Worm (Caenorhabditis elegans): Measurements from ENCODE around the gene Y73B6BL.270.

Y73B6BL.270 gene

DNA sequence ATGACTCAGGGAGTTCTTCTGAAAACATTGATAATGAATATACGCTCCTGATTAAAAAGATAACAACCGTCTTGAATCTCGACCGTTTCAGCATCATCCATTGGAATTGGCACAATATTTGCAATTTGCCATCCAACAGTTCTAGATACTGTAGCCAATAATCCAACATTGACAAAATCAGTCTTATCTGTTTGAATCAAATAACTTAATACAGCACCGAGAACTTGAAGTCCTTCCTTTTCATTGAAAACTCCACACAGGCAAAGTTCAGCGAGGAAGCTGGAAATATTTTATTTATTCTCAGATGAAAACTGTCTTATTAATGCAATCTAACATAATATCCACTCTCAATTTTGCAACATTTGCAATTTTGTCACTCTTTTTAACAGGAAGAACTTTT lies 7.1 kb downstream of the Y73B6BL.270 start:
- peak; percentile 90 for TF ChIP-seq aha-1 (tag)
- TF ChIP-seq egl-27 (tag; optimal IDR thresholded peaks at IDR 0.05), result no peak
- TF ChIP-seq daf-19 (GFP tag; conservative IDR thresholded peaks at IDR 0.05), result no peak
- no peak for TF ChIP-seq hlh-30 (tag; optimal IDR thresholded peaks at IDR 0.05; ENCODE audit: insufficient read depth)
- no peak for TF ChIP-seq mxl-2 (GFP tag; conservative IDR thresholded peaks at IDR 0.05)

DNA sequence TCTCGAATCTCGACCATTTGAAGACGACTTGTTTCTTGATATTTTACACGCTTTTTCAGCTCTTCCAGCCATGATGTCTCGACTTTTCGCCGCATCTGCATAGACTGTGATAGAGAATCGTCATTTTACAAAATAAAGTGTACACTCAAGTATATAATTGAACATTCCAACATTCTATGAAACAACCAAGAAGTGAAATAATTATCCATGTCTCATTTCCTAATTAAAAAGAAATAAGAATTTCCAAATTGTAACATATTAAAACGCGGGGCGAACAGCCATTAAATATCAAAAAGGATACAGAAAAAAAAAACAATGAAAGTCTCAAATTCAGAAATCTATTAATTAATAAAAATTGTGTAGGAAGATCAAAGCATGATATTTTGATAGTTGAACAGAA lies 7.8 kb downstream of the Y73B6BL.270 start, which contains the start of gene smg-3:
Gene smg-3, minus strand, starts transcription at position 101 of the 400 bp plus-strand sequence.
- TF ChIP-seq unc-62 (GFP tag; optimal IDR thresholded peaks at IDR 0.05 in 1 of 2) (no peak), unc-62 (tag; optimal IDR thresholded peaks at IDR 0.05) (no peak), Y75B8A.6 (GFP tag; IDR thresholded peaks at IDR 0.05) (no peak), nhr-42 (GFP tag; IDR thresholded peaks at IDR 0.05) (no peak), snpc-1.2 (GFP tag; IDR thresholded peaks at IDR 0.05) (no peak), nhr-76 (tag; optimal IDR thresholded peaks at IDR 0.05) (no peak), Y5F2A.4 (GFP tag; optimal IDR thresholded peaks at IDR 0.05) (no peak), mep-1 (tag; optimal IDR thresholded peaks at IDR 0.05) (no peak), ceh-44 (GFP tag; IDR thresholded peaks at IDR 0.05) (no peak), egl-27 (tag; optimal IDR thresholded peaks at IDR 0.05) (no peak), spr-1 (tag; optimal IDR thresholded peaks at IDR 0.05) (no peak), ztf-11 (tag; optimal IDR thresholded peaks at IDR 0.05) (no peak), madf-5 (GFP tag; IDR thresholded peaks at IDR 0.05) (no peak), Y105C5A.15 (GFP tag; IDR thresholded peaks at IDR 0.05) (no peak), zfp-3 (GFP tag; conservative IDR thresholded peaks at IDR 0.05) (no peak), T20F7.1 (GFP tag; optimal IDR thresholded peaks at IDR 0.05) (no peak), mdt-29 (GFP tag; IDR thresholded peaks at IDR 0.05) (no peak)

DNA sequence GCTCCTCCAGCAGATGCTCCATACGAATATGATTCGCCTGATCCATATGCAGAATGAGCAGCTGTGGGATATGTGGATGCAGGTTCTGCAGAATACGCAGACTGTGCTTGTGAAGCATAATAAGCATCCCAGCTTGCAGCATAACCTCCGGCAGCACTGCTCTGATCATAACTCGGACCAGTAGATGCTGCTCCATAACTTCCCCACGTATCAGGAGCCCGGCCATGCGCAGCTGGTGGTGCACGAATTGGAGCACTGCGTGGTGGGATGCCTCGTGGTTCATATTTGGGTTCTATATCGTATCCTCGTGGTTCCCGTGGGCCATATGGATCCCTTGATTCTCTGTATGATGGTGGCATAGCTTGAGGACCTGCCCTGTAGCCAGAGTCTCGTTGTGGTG lies 8.6 kb downstream of the Y73B6BL.270 start:
- TF ChIP-seq vab-7 (GFP tag; IDR thresholded peaks at IDR 0.05) (0 out of 2 replicates have a peak, but pooled peaks have one; percentile 5), nhr-48 (tag; optimal IDR thresholded peaks at IDR 0.05) (no peak), dmd-8 (GFP tag; IDR thresholded peaks at IDR 0.05) (0 out of 2 replicates have a peak, but pooled peaks have one; percentile 37), pha-4 (GFP tag; IDR thresholded peaks at IDR 0.05) (no peak), pha-4 (tag; optimal IDR thresholded peaks at IDR 0.05) (no peak), set-16 (GFP tag; IDR thresholded peaks at IDR 0.05) (peak; percentile 52)

DNA sequence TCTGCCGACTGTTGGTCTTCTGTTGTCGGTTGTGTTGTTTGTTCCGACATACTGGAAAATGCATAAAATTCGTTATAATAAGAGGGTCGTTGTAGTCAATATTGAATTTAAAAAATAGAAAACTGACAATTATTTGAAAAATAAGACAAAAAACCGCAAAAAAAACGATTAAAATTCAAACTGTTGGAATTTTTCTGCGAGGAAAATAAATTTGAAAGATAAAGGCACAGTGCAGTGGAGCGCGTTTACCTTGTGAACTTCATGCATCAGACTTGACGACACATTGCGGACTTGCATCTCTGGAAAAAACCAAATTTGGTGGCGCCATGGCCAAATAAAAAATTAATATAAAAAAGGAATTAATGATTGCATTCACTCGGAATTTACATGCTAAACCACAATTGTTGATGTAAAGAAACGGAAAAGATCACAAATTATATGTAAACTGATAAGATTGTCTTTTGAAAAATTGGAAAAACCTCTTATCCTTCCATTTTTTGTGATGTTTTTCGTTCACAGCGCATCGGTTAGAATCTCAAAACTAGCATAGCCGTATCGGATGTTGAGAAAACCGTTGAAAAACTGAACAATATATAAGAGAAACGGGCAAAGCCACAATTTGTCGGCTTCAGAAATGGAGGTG lies 11.4 kb downstream of the Y73B6BL.270 start, which contains the start of the genes hrpf-2 and bli-6:
Gene hrpf-2, minus strand, starts transcription at position 51 of the 643 bp plus-strand sequence.
Gene bli-6, plus strand, starts transcription at position 593 of the 643 bp plus-strand sequence.
- no peak for TF ChIP-seq dmd-8 (GFP tag; IDR thresholded peaks at IDR 0.05)
- peak; percentile 17 for TF ChIP-seq nhr-102 (tag; optimal IDR thresholded peaks at IDR 0.05)
- peak in 1 of 2 experiments; percentile 88 for TF ChIP-seq lsy-2 (tag; optimal IDR thresholded peaks at IDR 0.05)
- TF ChIP-seq dmd-9 (GFP tag; IDR thresholded peaks at IDR 0.05), result no peak
- TF ChIP-seq nhr-6 (tag; optimal IDR thresholded peaks at IDR 0.05), result peak; percentile 60
- TF ChIP-seq hif-1 (tag; optimal IDR thresholded peaks at IDR 0.05), result no peak
- no peak for TF ChIP-seq R02D3.7 (tag; optimal IDR thresholded peaks at IDR 0.05)
- peak; percentile 95 for TF ChIP-seq lin-38 (GFP tag; IDR thresholded peaks at IDR 0.05)
- peak; percentile 69 for TF ChIP-seq hlh-11 (tag; optimal IDR thresholded peaks at IDR 0.05)
- no peak for TF ChIP-seq daf-19 (GFP tag; conservative IDR thresholded peaks at IDR 0.05)
- TF ChIP-seq mes-2 (tag; optimal IDR thresholded peaks at IDR 0.05; ENCODE audit: poor library complexity, severe bottlenecking), result peak; percentile 81
- TF ChIP-seq nhr-25 (tag; optimal IDR thresholded peaks at IDR 0.05; ENCODE audit: borderline replicate concordance, insufficient read depth), result peak; percentile 24
- no peak for TF ChIP-seq Y5F2A.4 (GFP tag; optimal IDR thresholded peaks at IDR 0.05)
- no peak for TF ChIP-seq daf-16 (GFP tag; optimal IDR thresholded peaks at IDR 0.05)
- TF ChIP-seq daf-16 (tag; optimal IDR thresholded peaks at IDR 0.05), result peak; percentile 37
- 0 out of 2 replicates have a peak, but pooled peaks have one; percentile 13 for TF ChIP-seq arid-1 (GFP tag; conservative IDR thresholded peaks at IDR 0.05)
- TF ChIP-seq lin-15B (tag; optimal IDR thresholded peaks at IDR 0.05), result peak; percentile 17
- TF ChIP-seq nhr-48 (tag; optimal IDR thresholded peaks at IDR 0.05), result peak; percentile 31
- TF ChIP-seq aha-1 (tag), result peak; percentile 43
- TF ChIP-seq hlh-30 (tag; optimal IDR thresholded peaks at IDR 0.05; ENCODE audit: insufficient read depth), result peak; percentile 28
- TF ChIP-seq vab-7 (GFP tag; IDR thresholded peaks at IDR 0.05), result no peak
- peak; percentile 70 for TF ChIP-seq rbr-2 (tag; optimal IDR thresholded peaks at IDR 0.05)
- TF ChIP-seq lin-13 (GFP tag; optimal IDR thresholded peaks at IDR 0.05), result peak; percentile 32
- TF ChIP-seq nhr-28 (tag; optimal IDR thresholded peaks at IDR 0.05), result peak; percentile 57
- peak; percentile 75 for TF ChIP-seq snpc-1.2 (GFP tag; IDR thresholded peaks at IDR 0.05)
- TF ChIP-seq nhr-77 (tag; optimal IDR thresholded peaks at IDR 0.05), result peak; percentile 51
